Worm (Caenorhabditis elegans) whole organism, L4 larva: ENCODE results near the gene rde-1.
A peak's percentile ranks its signal among the peaks of the same experiment; 100 is the strongest.

ENCODE experiments used
- D1046.2 ChIP-seq: fragments of 200-800 bp; sonication (Bioruptor generic); IDR thresholded peaks from 2 replicates; pipeline ENCODE4 v1.3.6; 2022; ENCODE audit warnings: missing genetic modification characterization, missing compliant biosample characterization
- F10B5.3 ChIP-seq: sonication (generic microtip); optimal IDR thresholded peaks from 2 replicates; lab custom pipeline; 2016; ENCODE audit warnings: mild to moderate bottlenecking, missing genetic modification characterization, missing compliant biosample characterization
- F37D6.2 ChIP-seq: sonication (generic microtip); optimal IDR thresholded peaks from 2 replicates; lab custom pipeline; 2016; ENCODE audit warnings: mild to moderate bottlenecking, missing genetic modification characterization, missing compliant biosample characterization
- F44E2.7 ChIP-seq: fragments of 200-800 bp; sonication (Bioruptor generic); IDR thresholded peaks from 2 replicates; pipeline ENCODE4 v2.1.2; 2022; ENCODE audit warnings: missing genetic modification characterization, missing compliant biosample characterization
- F49E8.2 ChIP-seq: sonication (generic microtip); optimal IDR thresholded peaks from 2 replicates; lab custom pipeline; 2016; ENCODE audit warnings: missing compliant biosample characterization, mild to moderate bottlenecking, missing genetic modification characterization, borderline replicate concordance
- R02D3.7 ChIP-seq: fragments of 150-350 bp; sonication (generic microtip); optimal IDR thresholded peaks from 3 replicates; lab custom pipeline; 2014; ENCODE audit warnings: missing biosample characterization, missing genetic modification characterization
- Y48G9A.11 ChIP-seq: fragments of 200-800 bp; sonication (Bioruptor generic); IDR thresholded peaks from 2 replicates; pipeline ENCODE4 v1.3.6; 2022; ENCODE audit warnings: missing genetic modification reagents, missing genetic modification characterization, missing compliant biosample characterization
- Y5F2A.4 ChIP-seq: fragments of 200-800 bp; sonication (Bioruptor generic); optimal IDR thresholded peaks from 2 replicates; lab custom pipeline; 2018; ENCODE audit warnings: mild to moderate bottlenecking, missing genetic modification characterization, missing compliant biosample characterization
- Y75B8A.6 ChIP-seq: fragments of 200-800 bp; sonication (Bioruptor generic); IDR thresholded peaks from 2 replicates; pipeline ENCODE4 v1.3.6; 2022; ENCODE audit warnings: missing genetic modification reagents, missing genetic modification characterization, missing compliant biosample characterization
- aly-2 ChIP-seq: sonication (generic microtip); optimal IDR thresholded peaks from 2 replicates; lab custom pipeline; 2018; ENCODE audit warnings: missing biosample characterization, missing genetic modification characterization
- ama-1 ChIP-seq: fragments of 150-350 bp; optimal IDR thresholded peaks from 2 replicates; lab custom pipeline; 2014; ENCODE audit warnings: inconsistent platforms, mixed read lengths
- ceh-28 ChIP-seq: fragments of 150-350 bp; optimal IDR thresholded peaks from 2 replicates; lab custom pipeline; 2014; ENCODE audit warnings: missing biosample characterization, missing genetic modification reagents, missing genetic modification characterization
- ceh-62 ChIP-seq: sonication (generic microtip); optimal IDR thresholded peaks from 2 replicates; lab custom pipeline; 2017; ENCODE audit warnings: missing biosample characterization, missing genetic modification characterization
- ceh-82 ChIP-seq: sonication (generic microtip); optimal IDR thresholded peaks from 2 replicates; lab custom pipeline; 2017; ENCODE audit warnings: missing biosample characterization, missing genetic modification characterization
- cey-2 ChIP-seq: sonication (generic microtip); optimal IDR thresholded peaks from 3 replicates; lab custom pipeline; 2017; ENCODE audit warnings: missing genetic modification characterization, mild to moderate bottlenecking, missing compliant biosample characterization, antibody characterized with exemption, borderline replicate concordance; ENCODE audit not compliant: insufficient read depth
- daf-12 ChIP-seq: fragments of 150-350 bp; optimal IDR thresholded peaks from 2 replicates; lab custom pipeline; 2014; ENCODE audit warnings: missing biosample characterization, missing genetic modification reagents, missing genetic modification characterization
- daf-16 ChIP-seq, 3 experiments: sonication (generic microtip); optimal IDR thresholded peaks; 2 replicates each; lab custom pipeline; 2016 to 2017; ENCODE audit warnings: missing genetic modification characterization in 3 of 3, missing genetic modification reagents in 3 of 3, mild to moderate bottlenecking in 2 of 3, missing compliant biosample characterization in 2 of 3, missing biosample characterization in 1 of 3, moderate library complexity in 1 of 3
- dmd-6 ChIP-seq: fragments of 200-800 bp; sonication (Bioruptor generic); IDR thresholded peaks from 2 replicates; pipeline ENCODE4 v1.3.6; 2022; ENCODE audit warnings: missing genetic modification reagents, missing genetic modification characterization, missing compliant biosample characterization
- dpl-1 ChIP-seq: fragments of 150-350 bp; optimal IDR thresholded peaks from 2 replicates; lab custom pipeline; 2014; ENCODE audit warnings: missing biosample characterization, missing genetic modification reagents, missing genetic modification characterization
- duxl-1 ChIP-seq: sonication (generic microtip); optimal IDR thresholded peaks from 2 replicates; lab custom pipeline; 2016; ENCODE audit warnings: mild to moderate bottlenecking, missing genetic modification characterization, moderate library complexity, missing compliant biosample characterization; ENCODE audit not compliant: poor library complexity
- fos-1 ChIP-seq: fragments of 150-350 bp; optimal IDR thresholded peaks from 2 replicates; lab custom pipeline; 2014; ENCODE audit warnings: missing biosample characterization, missing genetic modification characterization
- gei-8 ChIP-seq: fragments of 200-800 bp; sonication (Bioruptor generic); optimal IDR thresholded peaks from 2 replicates; lab custom pipeline; 2018; ENCODE audit warnings: mild to moderate bottlenecking, missing genetic modification characterization, missing compliant biosample characterization
- hif-1 ChIP-seq, 2 experiments: sonication (generic microtip); optimal IDR thresholded peaks; 2 replicates each; lab custom pipeline; 2016 to 2017; ENCODE audit warnings: missing compliant biosample characterization in 2 of 2, missing genetic modification characterization in 2 of 2, missing genetic modification reagents in 2 of 2, missing genotype in 2 of 2, mild to moderate bottlenecking in 1 of 2
- hlh-11 ChIP-seq: fragments of 200-800 bp; sonication (Bioruptor generic); optimal IDR thresholded peaks from 2 replicates; lab custom pipeline; 2018; ENCODE audit warnings: mild to moderate bottlenecking, missing genetic modification characterization, missing compliant biosample characterization
- hlh-30 ChIP-seq: sonication (generic microtip); optimal IDR thresholded peaks from 2 replicates; lab custom pipeline; 2017; ENCODE audit warnings: antibody characterized with exemption, mild to moderate bottlenecking, missing genetic modification characterization, missing compliant biosample characterization; ENCODE audit not compliant: insufficient read depth
- lin-13 ChIP-seq: fragments of 150-350 bp; optimal IDR thresholded peaks from 2 replicates; lab custom pipeline; 2014; ENCODE audit warnings: missing biosample characterization, missing genetic modification reagents, missing genetic modification characterization
- lin-38 ChIP-seq: fragments of 200-800 bp; sonication (Bioruptor generic); IDR thresholded peaks from 2 replicates; pipeline ENCODE4 v1.3.6; 2022; ENCODE audit warnings: missing genetic modification reagents, missing genetic modification characterization, missing compliant biosample characterization
- lin-39 ChIP-seq: fragments of 150-350 bp; optimal IDR thresholded peaks from 2 replicates; lab custom pipeline; 2014; ENCODE audit warnings: missing biosample characterization, missing genetic modification reagents, missing genetic modification characterization
- lir-3 ChIP-seq: sonication (generic microtip); optimal IDR thresholded peaks from 2 replicates; lab custom pipeline; 2016; ENCODE audit warnings: mild to moderate bottlenecking, missing genetic modification characterization, missing compliant biosample characterization
- mes-2 ChIP-seq: sonication (generic microtip); optimal IDR thresholded peaks from 2 replicates; lab custom pipeline; 2016; ENCODE audit warnings: missing genotype, mild to moderate bottlenecking, missing genetic modification characterization, missing compliant biosample characterization; ENCODE audit not compliant: poor library complexity, severe bottlenecking
- mxl-3 ChIP-seq: fragments of 200-800 bp; sonication (Bioruptor generic); optimal IDR thresholded peaks from 2 replicates; lab custom pipeline; 2018; ENCODE audit warnings: mild to moderate bottlenecking, missing genetic modification characterization, missing compliant biosample characterization
- nhr-11 ChIP-seq: fragments of 150-350 bp; optimal IDR thresholded peaks from 2 replicates; lab custom pipeline; 2014; ENCODE audit warnings: missing biosample characterization, missing genetic modification characterization
- nhr-25 ChIP-seq: sonication (generic microtip); optimal IDR thresholded peaks from 2 replicates; lab custom pipeline; 2017; ENCODE audit warnings: missing genetic modification characterization, mild to moderate bottlenecking, missing compliant biosample characterization, antibody characterized with exemption, moderate library complexity, borderline replicate concordance; ENCODE audit not compliant: insufficient read depth
- nhr-28 ChIP-seq: fragments of 150-350 bp; optimal IDR thresholded peaks from 2 replicates; lab custom pipeline; 2014; ENCODE audit warnings: missing biosample characterization, missing genetic modification characterization
- nhr-48 ChIP-seq: sonication (generic microtip); optimal IDR thresholded peaks from 2 replicates; lab custom pipeline; 2016; ENCODE audit warnings: mild to moderate bottlenecking, missing genetic modification characterization, missing compliant biosample characterization
- nhr-77 ChIP-seq: fragments of 150-350 bp; optimal IDR thresholded peaks from 2 replicates; lab custom pipeline; 2014; ENCODE audit warnings: missing biosample characterization, missing genetic modification characterization
- php-3 ChIP-seq: fragments of 200-800 bp; sonication (Bioruptor generic); IDR thresholded peaks from 2 replicates; pipeline ENCODE4 v1.3.6; 2022; ENCODE audit warnings: missing genetic modification reagents, missing genetic modification characterization, missing compliant biosample characterization
- pqm-1 ChIP-seq: sonication (generic microtip); optimal IDR thresholded peaks from 2 replicates; lab custom pipeline; 2017; ENCODE audit warnings: missing biosample characterization, missing genetic modification characterization
- saeg-2 ChIP-seq: fragments of 200-800 bp; sonication (Bioruptor generic); IDR thresholded peaks from 2 replicates; pipeline ENCODE4 v1.3.6; 2022; ENCODE audit warnings: missing genetic modification reagents, missing genetic modification characterization, missing compliant biosample characterization
- sdz-12 ChIP-seq: fragments of 200-800 bp; sonication (Bioruptor generic); optimal IDR thresholded peaks from 2 replicates; lab custom pipeline; 2018; ENCODE audit warnings: mild to moderate bottlenecking, missing genetic modification characterization, missing compliant biosample characterization
- skn-1 ChIP-seq: fragments of 150-350 bp; optimal IDR thresholded peaks from 2 replicates; lab custom pipeline; 2014; ENCODE audit warnings: missing biosample characterization, missing genetic modification characterization
- spr-1 ChIP-seq: sonication (generic microtip); optimal IDR thresholded peaks from 2 replicates; lab custom pipeline; 2016; ENCODE audit warnings: mild to moderate bottlenecking, missing genetic modification characterization, missing compliant biosample characterization
- spr-3 ChIP-seq: fragments of 200-800 bp; sonication (Bioruptor generic); optimal IDR thresholded peaks from 2 replicates; lab custom pipeline; 2018; ENCODE audit warnings: mild to moderate bottlenecking, missing genetic modification characterization, missing compliant biosample characterization
- tag-97 ChIP-seq: fragments of 200-800 bp; sonication (Bioruptor generic); IDR thresholded peaks from 2 replicates; pipeline ENCODE4 v1.3.6; 2022; ENCODE audit warnings: missing genetic modification characterization, missing compliant biosample characterization
- unc-130 ChIP-seq: sonication (generic microtip); optimal IDR thresholded peaks from 2 replicates; lab custom pipeline; 2016; ENCODE audit warnings: missing genetic modification reagents, missing genetic modification characterization, missing compliant biosample characterization
- unc-62 ChIP-seq, 3 experiments: fragments of 150-350 bp in 1 of 3; sonication (generic microtip); optimal IDR thresholded peaks in 2 of 3; peaks in 1 of 3; 1 replicate in 1 of 3; 2 replicates in 2 of 3; lab custom pipeline; 2014 to 2017; ENCODE audit warnings: missing biosample characterization in 3 of 3, missing genetic modification characterization in 3 of 3, missing genetic modification reagents in 3 of 3, missing genotype in 1 of 3
- vab-7 ChIP-seq: fragments of 200-800 bp; sonication (Bioruptor generic); IDR thresholded peaks from 2 replicates; pipeline ENCODE4 v1.3.6; 2022; ENCODE audit warnings: missing genetic modification reagents, missing genetic modification characterization, missing compliant biosample characterization
- zag-1 ChIP-seq: fragments of 150-350 bp; optimal IDR thresholded peaks from 2 replicates; lab custom pipeline; 2014; ENCODE audit warnings: missing biosample characterization, missing genetic modification characterization

rde-1 gene

DNA sequence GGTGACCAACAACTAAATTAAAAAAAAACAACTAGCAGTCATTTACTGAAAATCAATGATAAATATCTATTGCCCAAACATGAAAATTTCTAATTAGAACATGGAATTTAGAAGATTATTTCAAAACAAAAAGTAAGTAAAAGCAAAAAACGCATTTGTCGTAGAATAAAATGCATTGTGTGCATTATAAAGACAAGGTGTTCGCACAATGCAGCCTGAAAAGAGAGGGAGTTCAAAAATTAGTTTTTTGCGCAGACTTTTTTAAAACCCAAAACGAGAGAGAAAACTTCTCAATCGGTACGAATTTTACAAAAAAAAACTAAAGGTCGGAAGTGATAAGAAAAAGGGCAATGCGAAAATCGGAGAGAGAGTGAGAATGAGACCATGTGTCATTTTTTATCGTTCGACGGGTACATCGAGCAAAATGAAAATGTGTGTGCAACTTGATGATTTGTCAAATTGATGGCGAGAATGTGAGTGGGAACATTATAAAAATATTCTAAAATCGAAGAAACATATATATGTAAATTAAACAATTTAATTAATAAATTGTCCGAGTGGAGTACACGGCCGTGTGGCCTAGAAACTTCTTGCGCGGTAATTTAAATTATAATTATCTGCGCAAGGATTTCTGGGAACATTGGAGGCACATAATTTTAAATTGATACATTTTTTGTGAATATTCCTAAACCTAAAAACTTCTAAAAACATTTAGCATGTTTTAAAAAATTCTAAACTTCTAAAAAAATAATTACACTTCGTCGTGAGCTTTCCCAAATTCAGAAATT is 40.1 kb upstream of the rde-1 start (continued):
- no peak for TF ChIP-seq sdz-12 (GFP tag; lab: Kevin White, UChicago)
- no peak for TF ChIP-seq F37D6.2
- peak; percentile 55 for TF ChIP-seq pqm-1 (tag; lab: Kevin White, UChicago)
- TF ChIP-seq nhr-77 (tag; lab: Kevin White, UChicago): no peak
- TF ChIP-seq hlh-30 (tag; lab: Kevin White, UChicago): peak; percentile 50
- TF ChIP-seq hif-1 (tag; optimal IDR thresholded peaks at IDR 0.05; lab: Kevin White, UChicago): no peak
- peak; percentile 54 for TF ChIP-seq hlh-11 (tag; lab: Kevin White, UChicago)
- no peak for TF ChIP-seq saeg-2 (GFP tag; lab: Robert Waterston, UW)
- no peak for TF ChIP-seq lin-38 (GFP tag; lab: Robert Waterston, UW)
- TF ChIP-seq fos-1: no peak
- TF ChIP-seq unc-130 (GFP tag; lab: Kevin White, UChicago): no peak
- no peak for TF ChIP-seq D1046.2
- TF ChIP-seq Y5F2A.4 (GFP tag; lab: Kevin White, UChicago): no peak
- no peak for TF ChIP-seq nhr-11
- no peak for TF ChIP-seq Y75B8A.6 (GFP tag; lab: Robert Waterston, UW)
- peak; percentile 82 for TF ChIP-seq dmd-6 (GFP tag; lab: Robert Waterston, UW)
- TF ChIP-seq tag-97 (GFP tag; lab: Robert Waterston, UW): no peak
- peak; percentile 81 for TF ChIP-seq nhr-28
- no peak for TF ChIP-seq zag-1
- no peak for TF ChIP-seq cey-2 (tag; lab: Kevin White, UChicago)
- TF ChIP-seq skn-1 (tag; lab: Kevin White, UChicago): no peak
- TF ChIP-seq ceh-82: no peak
- no peak for TF ChIP-seq spr-1 (tag; lab: Kevin White, UChicago)
- TF ChIP-seq php-3: no peak
- TF ChIP-seq ceh-28 (tag; lab: Kevin White, UChicago): no peak
- no peak for TF ChIP-seq daf-12 (tag; lab: Kevin White, UChicago)
- TF ChIP-seq mxl-3 (GFP tag; lab: Kevin White, UChicago): peak; percentile 73
- no peak for TF ChIP-seq ama-1 (lab: Kevin White, UChicago)
- TF ChIP-seq F44E2.7 (GFP tag; lab: Robert Waterston, UW): no peak
- no peak for TF ChIP-seq lin-39 (tag; lab: Kevin White, UChicago)
- peak; percentile 8 for TF ChIP-seq nhr-48 (tag; lab: Kevin White, UChicago)
- TF ChIP-seq unc-62 (GFP tag; optimal IDR thresholded peaks at IDR 0.05 in 1 of 2; lab: Kevin White, UChicago): no peak
- TF ChIP-seq unc-62 (tag; optimal IDR thresholded peaks at IDR 0.05; lab: Kevin White, UChicago): no peak
- TF ChIP-seq dpl-1 (GFP tag; lab: Kevin White, UChicago): peak; percentile 88
- TF ChIP-seq vab-7 (GFP tag; lab: Robert Waterston, UW): no peak
- no peak for TF ChIP-seq R02D3.7 (tag; lab: Kevin White, UChicago)
- peak; percentile 87 for TF ChIP-seq mes-2 (tag; lab: Kevin White, UChicago)
- peak; percentile 16 for TF ChIP-seq F49E8.2 (tag; lab: Kevin White, UChicago)

DNA sequence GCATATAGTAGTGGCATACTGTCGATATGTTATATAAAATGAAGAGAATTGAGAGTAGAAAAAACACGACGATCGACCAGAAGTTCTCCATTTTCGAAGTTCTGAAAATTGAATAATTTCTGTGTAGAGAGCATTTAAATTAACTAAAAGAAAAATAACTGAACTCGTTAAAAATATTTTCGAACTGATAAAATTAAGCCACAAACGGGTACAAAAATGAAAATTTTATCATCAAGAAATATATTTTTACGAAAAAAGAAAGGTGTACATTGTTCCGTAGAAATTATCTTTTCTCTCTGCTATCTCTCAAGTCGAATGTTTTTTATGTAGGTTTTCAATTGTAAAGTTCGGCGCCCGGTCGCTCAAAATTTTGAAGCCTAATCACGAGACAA is 39.5 kb upstream of the rde-1 start, which contains the start of gene acl-2:
acl-2 (minus strand) TSS at position 101 of the 392 bp plus-strand sequence.
- TF ChIP-seq hlh-30 (tag; lab: Kevin White, UChicago) (no peak), Y48G9A.11 (GFP tag; lab: Robert Waterston, UW) (no peak), php-3 (no peak), vab-7 (GFP tag; lab: Robert Waterston, UW) (no peak), gei-8 (GFP tag; lab: Kevin White, UChicago) (no peak), lir-3 (tag; lab: Kevin White, UChicago) (no peak), aly-2 (tag; lab: Kevin White, UChicago) (no peak), duxl-1 (no peak), nhr-28 (no peak), lin-13 (GFP tag; lab: Kevin White, UChicago) (peak; percentile 4), pqm-1 (tag; lab: Kevin White, UChicago) (no peak), nhr-25 (tag; lab: Kevin White, UChicago) (no peak), daf-16 (GFP tag; optimal IDR thresholded peaks at IDR 0.05; lab: Kevin White, UChicago) (no peak), daf-16 (tag; optimal IDR thresholded peaks at IDR 0.05; lab: Kevin White, UChicago) (peak; percentile 46), ceh-62 (tag; lab: Kevin White, UChicago) (no peak), F10B5.3 (tag; lab: Kevin White, UChicago) (no peak), spr-3 (GFP tag; lab: Kevin White, UChicago) (no peak), unc-62 (GFP tag; optimal IDR thresholded peaks at IDR 0.05 in 1 of 2; lab: Kevin White, UChicago) (peak in 1 of 2 experiments; percentile 42), unc-62 (tag; optimal IDR thresholded peaks at IDR 0.05; lab: Kevin White, UChicago) (no peak)
- TF ChIP-seq, all 104 proteins: peak for 3
